Worm (Caenorhabditis elegans) whole organism, early embryonic: ENCODE data around the gene ZK1128.3.

ENCODE experiments used
- B0310.2 ChIP-seq: sonication (generic microtip); optimal IDR thresholded peaks from 2 replicates; lab custom pipeline; 2016; ENCODE audit warnings: mild to moderate bottlenecking, missing genetic modification characterization, missing compliant biosample characterization
- F13C5.2 ChIP-seq: sonication (generic microtip); optimal IDR thresholded peaks from 2 replicates; lab custom pipeline; 2017; ENCODE audit warnings: mild to moderate bottlenecking, missing genetic modification characterization, inconsistent platforms, missing compliant biosample characterization
- aly-1 ChIP-seq: sonication (generic microtip); optimal IDR thresholded peaks from 2 replicates; lab custom pipeline; 2016; ENCODE audit warnings: missing genetic modification characterization, missing compliant biosample characterization
- ama-1 ChIP-seq: fragments of 150-350 bp; optimal IDR thresholded peaks from 2 replicates; lab custom pipeline; 2014
- ceh-13 ChIP-seq: fragments of 200-800 bp; sonication (Bioruptor generic); optimal IDR thresholded peaks from 2 replicates; lab custom pipeline; 2018; ENCODE audit warnings: mild to moderate bottlenecking, missing genetic modification characterization, missing compliant biosample characterization
- ceh-36 ChIP-seq: sonication (generic microtip); optimal IDR thresholded peaks from 2 replicates; lab custom pipeline; 2016; ENCODE audit warnings: missing genetic modification characterization, inconsistent platforms, missing compliant biosample characterization
- ets-7 ChIP-seq: sonication (generic microtip); optimal IDR thresholded peaks from 2 replicates; lab custom pipeline; 2016; ENCODE audit warnings: missing genotype, missing genetic modification characterization, missing compliant biosample characterization
- flt-1 ChIP-seq: fragments of 200-800 bp; sonication (Bioruptor generic); IDR thresholded peaks from 2 replicates; pipeline ENCODE4 v1.3.6; 2022; ENCODE audit warnings: missing genetic modification characterization, missing compliant biosample characterization
- hmbx-1 ChIP-seq: sonication (generic microtip); optimal IDR thresholded peaks from 2 replicates; lab custom pipeline; 2016; ENCODE audit warnings: mild to moderate bottlenecking, missing genetic modification characterization, missing compliant biosample characterization
- hmg-4 ChIP-seq: fragments of 200-800 bp; sonication (Bioruptor generic); optimal IDR thresholded peaks from 2 replicates; lab custom pipeline; 2018; ENCODE audit warnings: mild to moderate bottlenecking, missing genetic modification characterization, missing compliant biosample characterization
- hnd-1 ChIP-seq: sonication (generic microtip); optimal IDR thresholded peaks from 2 replicates; lab custom pipeline; 2016; ENCODE audit warnings: missing genetic modification characterization, missing compliant biosample characterization
- pes-1 ChIP-seq: fragments of 200-800 bp; sonication (Bioruptor generic); IDR thresholded peaks from 2 replicates; pipeline ENCODE4 v1.3.6; 2022; ENCODE audit warnings: missing genetic modification reagents, missing genetic modification characterization, missing compliant biosample characterization
- scrt-1 ChIP-seq: fragments of 200-800 bp; sonication (Bioruptor generic); IDR thresholded peaks from 2 replicates; pipeline ENCODE4 v1.3.6; 2022; ENCODE audit warnings: missing genetic modification characterization, missing compliant biosample characterization
- sea-1 ChIP-seq: fragments of 200-800 bp; sonication (Bioruptor generic); conservative IDR thresholded peaks from 2 replicates; pipeline ENCODE4 v1.3.6; 2022; ENCODE audit warnings: missing genetic modification characterization, missing compliant biosample characterization
- tbx-11 ChIP-seq: fragments of 200-800 bp; sonication (Bioruptor generic); IDR thresholded peaks from 2 replicates; pipeline ENCODE4 v1.3.6; 2022; ENCODE audit warnings: missing genetic modification characterization, missing compliant biosample characterization
- tbx-37 ChIP-seq: fragments of 200-800 bp; sonication (Bioruptor generic); conservative IDR thresholded peaks from 2 replicates; pipeline ENCODE4 v1.3.6; 2022; ENCODE audit warnings: missing genetic modification reagents, missing genetic modification characterization, missing compliant biosample characterization
- tra-4 ChIP-seq: sonication (generic microtip); optimal IDR thresholded peaks from 2 replicates; lab custom pipeline; 2017; ENCODE audit warnings: missing genetic modification characterization, missing compliant biosample characterization

The ZK1128.3 gene

ce11 chrIII:10097981-10098380 lies 20.7 kb downstream of the ZK1128.3 start, which contains the start of gene spop-1:
TSS of gene spop-1 (minus strand) at chrIII:10098081.
- no peak for TF ChIP-seq ets-7 (tag; lab: Kevin White, UChicago)
- no peak for TF ChIP-seq tbx-11
- no peak for TF ChIP-seq ama-1 (lab: Kevin White, UChicago)

- TF ChIP-seq hmg-4 (GFP tag; lab: Kevin White, UChicago) (peak; percentile 57), tbx-11 (no peak)
These were observed 22.2 kb downstream of the ZK1128.3 start for ce11 chrIII:10096525-10096972.

ce11 chrIII:10095377-10095776 lies 23.3 kb downstream of the ZK1128.3 start:
- no peak for TF ChIP-seq ceh-13 (GFP tag; lab: Kevin White, UChicago)
- no peak for TF ChIP-seq hmbx-1 (tag; lab: Kevin White, UChicago)
- TF ChIP-seq pes-1 (GFP tag; lab: Robert Waterston, UW) = no peak
- TF ChIP-seq sea-1 = no peak
- no peak for TF ChIP-seq flt-1 (GFP tag; lab: Robert Waterston, UW)
- no peak for TF ChIP-seq F13C5.2 (tag; lab: Kevin White, UChicago)
- no peak for TF ChIP-seq scrt-1 (GFP tag; lab: Robert Waterston, UW)
- no peak for TF ChIP-seq ets-7 (tag; lab: Kevin White, UChicago)

- TF ChIP-seq hnd-1 (no peak), scrt-1 (GFP tag; lab: Robert Waterston, UW) (no peak), tra-4 (tag; lab: Kevin White, UChicago) (no peak), pes-1 (GFP tag; lab: Robert Waterston, UW) (no peak), ama-1 (lab: Kevin White, UChicago) (no peak), flt-1 (GFP tag; lab: Robert Waterston, UW) (no peak), aly-1 (peak; percentile 52), ceh-36 (tag; lab: Kevin White, UChicago) (peak; percentile 43), tbx-37 (no peak), ceh-13 (GFP tag; lab: Kevin White, UChicago) (no peak), tbx-11 (no peak), hmg-4 (GFP tag; lab: Kevin White, UChicago) (peak; percentile 91), F13C5.2 (tag; lab: Kevin White, UChicago) (peak; percentile 23), hmbx-1 (tag; lab: Kevin White, UChicago) (no peak), B0310.2 (tag; lab: Kevin White, UChicago) (no peak), ets-7 (tag; lab: Kevin White, UChicago) (no peak), sea-1 (no peak)
These were observed 24.2 kb downstream of the ZK1128.3 start for ce11 chrIII:10094538-10094937.

ce11 chrIII:10093093-10093492 lies 25.6 kb downstream of the ZK1128.3 start:
- TF ChIP-seq hmbx-1 (tag; lab: Kevin White, UChicago) (no peak), ets-7 (tag; lab: Kevin White, UChicago) (no peak), ceh-13 (GFP tag; lab: Kevin White, UChicago) (no peak), sea-1 (no peak), hmg-4 (GFP tag; lab: Kevin White, UChicago) (no peak), tra-4 (tag; lab: Kevin White, UChicago) (no peak), tbx-11 (no peak), B0310.2 (tag; lab: Kevin White, UChicago) (no peak), flt-1 (GFP tag; lab: Robert Waterston, UW) (no peak), scrt-1 (GFP tag; lab: Robert Waterston, UW) (no peak), F13C5.2 (tag; lab: Kevin White, UChicago) (no peak), aly-1 (no peak), ceh-36 (tag; lab: Kevin White, UChicago) (no peak), hnd-1 (no peak), ama-1 (lab: Kevin White, UChicago) (no peak), pes-1 (GFP tag; lab: Robert Waterston, UW) (no peak), tbx-37 (no peak)

- TF ChIP-seq flt-1 (GFP tag; lab: Robert Waterston, UW) (no peak), hnd-1 (no peak), sea-1 (no peak), tbx-37 (no peak), F13C5.2 (tag; lab: Kevin White, UChicago) (no peak), ceh-13 (GFP tag; lab: Kevin White, UChicago) (no peak), tra-4 (tag; lab: Kevin White, UChicago) (no peak), pes-1 (GFP tag; lab: Robert Waterston, UW) (no peak), tbx-11 (no peak), scrt-1 (GFP tag; lab: Robert Waterston, UW) (no peak), ets-7 (tag; lab: Kevin White, UChicago) (no peak), ama-1 (lab: Kevin White, UChicago) (no peak)
These were observed 28.0 kb downstream of the ZK1128.3 start, which contains the start of gene gtf-2H2C for ce11 chrIII:10090685-10091084. TSS of gene gtf-2H2C (minus strand) at chrIII:10090785.

ce11 chrIII:10088508-10088981 lies 30.2 kb downstream of the ZK1128.3 start, which contains the start of gene hal-2:
TSS of gene hal-2 (minus strand) at chrIII:10088931.
- TF ChIP-seq hnd-1 = no peak
- TF ChIP-seq hmg-4 (GFP tag; lab: Kevin White, UChicago) = no peak

- no peak for TF ChIP-seq aly-1
- TF ChIP-seq pes-1 (GFP tag; lab: Robert Waterston, UW) = no peak
- TF ChIP-seq hmbx-1 (tag; lab: Kevin White, UChicago) = no peak
- no peak for TF ChIP-seq tbx-11
- TF ChIP-seq ets-7 (tag; lab: Kevin White, UChicago) = no peak
- TF ChIP-seq B0310.2 (tag; lab: Kevin White, UChicago) = no peak
- no peak for TF ChIP-seq hnd-1
- no peak for TF ChIP-seq tbx-37
- no peak for TF ChIP-seq scrt-1 (GFP tag; lab: Robert Waterston, UW)
- no peak for TF ChIP-seq sea-1
- no peak for TF ChIP-seq ceh-13 (GFP tag; lab: Kevin White, UChicago)
- TF ChIP-seq F13C5.2 (tag; lab: Kevin White, UChicago) = no peak
- TF ChIP-seq ama-1 (lab: Kevin White, UChicago) = no peak
These were observed 32.7 kb downstream of the ZK1128.3 start, which contains the start of gene T16H12.2 for ce11 chrIII:10085983-10086382. TSS of gene T16H12.2 (plus strand) at chrIII:10086283.
